Fruit fly (Drosophila melanogaster) whole organism, wandering third instar larva: Measurements from ENCODE around the gene CG13949.

Experiments used
- Abd-B ChIP-seq: fragments of >200 bp; optimal IDR thresholded peaks from 2 replicates; lab custom pipeline; 2017; ENCODE audit warnings: missing biosample characterization, missing genetic modification characterization
- CG32264 ChIP-seq: fragments of 200-800 bp; sonication (Bioruptor generic); optimal IDR thresholded peaks from 2 replicates; lab custom pipeline; 2016; ENCODE audit warnings: missing biosample characterization, missing genetic modification characterization
- CG9705 ChIP-seq: fragments of 200-800 bp; sonication (Bioruptor generic); optimal IDR thresholded peaks from 2 replicates; lab custom pipeline; 2018; ENCODE audit warnings: missing biosample characterization, mild to moderate bottlenecking, missing genetic modification characterization
- CrebA ChIP-seq: fragments of 200-800 bp; sonication (Bioruptor generic); optimal IDR thresholded peaks from 2 replicates; lab custom pipeline; 2016; ENCODE audit warnings: missing biosample characterization, mild to moderate bottlenecking, missing genetic modification characterization, borderline replicate concordance
- Dfd ChIP-seq: fragments of >200 bp; optimal IDR thresholded peaks from 2 replicates; lab custom pipeline; 2017; ENCODE audit warnings: missing biosample characterization, missing genetic modification characterization
- Dif ChIP-seq: fragments of 200-275, 200-300 bp; sonication (Bioruptor generic); optimal IDR thresholded peaks from 2 replicates; lab custom pipeline; 2018; ENCODE audit warnings: missing biosample characterization, missing genetic modification characterization; ENCODE audit not compliant: partially characterized antibody
- GATAd ChIP-seq: sonication (Bioruptor generic); optimal IDR thresholded peaks from 2 replicates; lab custom pipeline; 2016; ENCODE audit warnings: missing biosample characterization, missing genetic modification characterization
- HLH106 ChIP-seq: fragments of 200-800 bp; optimal IDR thresholded peaks from 3 replicates; lab custom pipeline; 2019; ENCODE audit warnings: missing biosample characterization, mild to moderate bottlenecking, missing genetic modification characterization, moderate library complexity
- Hnf4 ChIP-seq: fragments of 200-800 bp; sonication (Bioruptor generic); optimal IDR thresholded peaks from 2 replicates; lab custom pipeline; 2016; ENCODE audit warnings: missing biosample characterization, mild to moderate bottlenecking, missing genetic modification characterization
- Hr78 ChIP-seq: fragments of >200 bp; optimal IDR thresholded peaks from 2 replicates; lab custom pipeline; 2017; ENCODE audit warnings: missing biosample characterization, missing genetic modification characterization
- Hr83 ChIP-seq: fragments of 200-300 bp; sonication (Bioruptor generic); optimal IDR thresholded peaks from 2 replicates; lab custom pipeline; 2016; ENCODE audit warnings: missing biosample characterization, mild to moderate bottlenecking, missing genetic modification characterization, moderate library complexity; ENCODE audit not compliant: poor library complexity, severe bottlenecking
- Jra ChIP-seq: sonication (Bioruptor generic); optimal IDR thresholded peaks from 2 replicates; lab custom pipeline; 2016; ENCODE audit warnings: missing biosample characterization, missing genetic modification characterization
- Mio ChIP-seq: sonication (Bioruptor generic); optimal IDR thresholded peaks from 2 replicates; lab custom pipeline; 2016; ENCODE audit warnings: missing biosample characterization, missing genetic modification characterization
- Myc ChIP-seq: fragments of >200 bp; optimal IDR thresholded peaks from 2 replicates; lab custom pipeline; 2017
- N ChIP-seq: fragments of >200 bp; optimal IDR thresholded peaks from 2 replicates; lab custom pipeline; 2018; ENCODE audit warnings: missing biosample characterization, missing external identifiers, missing genetic modification characterization
- OdsH ChIP-seq: fragments of 200-800 bp; sonication (Bioruptor generic); optimal IDR thresholded peaks from 2 replicates; lab custom pipeline; 2016; ENCODE audit warnings: missing biosample characterization, mild to moderate bottlenecking, missing genetic modification characterization
- Rel ChIP-seq, 2 experiments: fragments of 200-800 bp; sonication (Bioruptor generic) in 1 of 2; optimal IDR thresholded peaks; 2 replicates in 1 of 2; 3 replicates in 1 of 2; lab custom pipeline; 2016 to 2019; ENCODE audit warnings: mild to moderate bottlenecking in 2 of 2, missing biosample characterization in 2 of 2, missing genetic modification characterization in 2 of 2, moderate library complexity in 1 of 2
- Sp1 ChIP-seq: fragments of 200-800 bp; sonication (Bioruptor generic); optimal IDR thresholded peaks from 3 replicates; lab custom pipeline; 2019; ENCODE audit warnings: missing biosample characterization, mild to moderate bottlenecking, missing genetic modification characterization, moderate library complexity
- Vsx2 ChIP-seq: fragments of 200-300, 225-300 bp; sonication (Bioruptor generic); optimal IDR thresholded peaks from 2 replicates; lab custom pipeline; 2018; ENCODE audit warnings: missing biosample characterization, missing genetic modification characterization; ENCODE audit not compliant: partially characterized antibody
- br ChIP-seq: fragments of 200-800 bp; sonication (Bioruptor generic); optimal IDR thresholded peaks from 2 replicates; lab custom pipeline; 2016; ENCODE audit warnings: missing biosample characterization, missing genetic modification characterization
- brk ChIP-seq: fragments of 200-800 bp; sonication (Bioruptor generic); optimal IDR thresholded peaks from 2 replicates; lab custom pipeline; 2016; ENCODE audit warnings: missing biosample characterization, mild to moderate bottlenecking, missing genetic modification characterization
- dl ChIP-seq, 2 experiments: fragments of 175-275, 200-275 bp in 1 of 2; fragments of 200-275 bp in 1 of 2; sonication (Bioruptor generic); optimal IDR thresholded peaks; lab custom pipeline; 2018; ENCODE audit warnings: mild to moderate bottlenecking in 2 of 2, missing biosample characterization in 2 of 2, missing genetic modification characterization in 2 of 2, moderate library complexity in 2 of 2; ENCODE audit not compliant: partially characterized antibody in 2 of 2, insufficient read depth in 1 of 2
- dmrt93B ChIP-seq: fragments of 200-800 bp; sonication (Bioruptor generic); optimal IDR thresholded peaks from 2 replicates; lab custom pipeline; 2018; ENCODE audit warnings: missing biosample characterization, mild to moderate bottlenecking, missing genetic modification characterization
- dsf ChIP-seq: sonication (Bioruptor generic); optimal IDR thresholded peaks from 2 replicates; lab custom pipeline; 2016; ENCODE audit warnings: missing biosample characterization, missing genetic modification characterization, borderline replicate concordance
- ey ChIP-seq: fragments of 200-800 bp; sonication (Bioruptor generic); optimal IDR thresholded peaks from 2 replicates; lab custom pipeline; 2016; ENCODE audit warnings: missing biosample characterization, missing genetic modification characterization
- foxo ChIP-seq, 2 experiments: fragments of 200-800 bp; sonication (Bioruptor generic); optimal IDR thresholded peaks; 2 replicates in 1 of 2; 3 replicates in 1 of 2; lab custom pipeline; 2016 to 2017; ENCODE audit warnings: missing biosample characterization in 2 of 2, missing genetic modification characterization in 2 of 2
- fru ChIP-seq: fragments of 200-800 bp; sonication (Bioruptor generic); optimal IDR thresholded peaks from 3 replicates; lab custom pipeline; 2016; ENCODE audit warnings: missing biosample characterization, mild to moderate bottlenecking, missing genetic modification characterization
- h ChIP-seq: fragments of 200-800 bp; sonication (Bioruptor generic); optimal IDR thresholded peaks from 3 replicates; lab custom pipeline; 2016; ENCODE audit warnings: missing biosample characterization, mild to moderate bottlenecking, missing genetic modification characterization
- jim ChIP-seq: fragments of 175-275, 200-325 bp; sonication (Bioruptor generic); optimal IDR thresholded peaks from 2 replicates; lab custom pipeline; 2016; ENCODE audit warnings: missing biosample characterization, mild to moderate bottlenecking, missing genetic modification characterization
- lola ChIP-seq: fragments of >200 bp; optimal IDR thresholded peaks from 2 replicates; lab custom pipeline; 2017; ENCODE audit warnings: missing biosample characterization, missing genetic modification characterization
- pan ChIP-seq: fragments of >200 bp; optimal IDR thresholded peaks from 2 replicates; lab custom pipeline; 2017
- psq ChIP-seq: fragments of 200-800 bp; sonication (Bioruptor generic); optimal IDR thresholded peaks from 3 replicates; lab custom pipeline; 2017; ENCODE audit warnings: missing biosample characterization, mild to moderate bottlenecking, missing genetic modification characterization, moderate library complexity
- rgr ChIP-seq: fragments of 200-800 bp; sonication (Bioruptor generic); optimal IDR thresholded peaks from 3 replicates; lab custom pipeline; 2016; ENCODE audit warnings: missing biosample characterization, mild to moderate bottlenecking, missing genetic modification characterization
- sage ChIP-seq: fragments of 200-800 bp; sonication (Bioruptor generic); optimal IDR thresholded peaks from 2 replicates; lab custom pipeline; 2016; ENCODE audit warnings: missing biosample characterization, mild to moderate bottlenecking, missing genetic modification characterization
- sv ChIP-seq: fragments of 200-800 bp; sonication (Bioruptor generic); optimal IDR thresholded peaks from 3 replicates; lab custom pipeline; 2016; ENCODE audit warnings: missing biosample characterization, missing genetic modification characterization
- tai ChIP-seq: sonication (Bioruptor generic); optimal IDR thresholded peaks from 2 replicates; lab custom pipeline; 2016; ENCODE audit warnings: missing biosample characterization, missing genetic modification characterization
- usp ChIP-seq: fragments of >200 bp; optimal IDR thresholded peaks from 2 replicates; lab custom pipeline; 2017; ENCODE audit warnings: missing biosample characterization, missing genetic modification characterization
- woc ChIP-seq: sonication (Bioruptor generic); optimal IDR thresholded peaks from 2 replicates; lab custom pipeline; 2016; ENCODE audit warnings: missing biosample characterization, mild to moderate bottlenecking, missing genetic modification characterization

The CG13949 gene

DNA sequence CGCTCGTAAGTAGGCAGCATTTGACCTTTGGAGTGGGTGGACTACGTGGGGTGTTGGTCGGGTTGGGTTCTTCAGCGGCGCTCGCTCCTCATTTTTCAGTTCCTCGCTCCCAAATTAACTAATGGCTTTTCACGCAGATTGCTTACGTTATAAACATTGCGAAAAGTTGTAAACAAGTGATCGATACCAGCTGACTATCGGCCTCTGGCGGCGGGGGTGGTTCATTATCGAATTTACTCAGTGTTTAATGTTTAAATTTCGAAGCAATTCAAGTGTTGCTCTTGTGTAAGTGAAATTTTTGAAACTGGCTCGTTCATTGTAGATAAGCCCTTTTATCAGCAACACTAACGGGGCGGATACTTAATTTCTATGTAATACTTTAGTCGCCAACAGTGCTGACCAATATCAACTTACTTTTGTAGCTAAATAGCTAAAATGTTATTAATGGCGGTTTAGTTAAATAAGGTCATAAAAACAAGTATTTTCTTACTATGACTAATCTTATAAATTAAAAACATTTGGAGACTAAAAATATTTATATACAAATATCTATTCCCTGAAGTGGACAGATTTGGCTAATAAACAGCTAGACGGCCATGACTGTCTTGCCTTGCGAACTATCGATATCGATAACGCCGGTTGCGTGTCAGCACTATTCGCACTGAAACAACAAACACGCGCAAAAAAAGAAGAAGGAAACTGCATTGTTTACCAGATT, 35.7 kb upstream of the CG13949 start, which contains the start of the genes PGAP2 and Clp:
Gene PGAP2 (minus strand): TSS at position 194 of the 718 bp plus-strand sequence.
Gene Clp (plus strand): TSS at position 650 of the 718 bp plus-strand sequence.
- TF ChIP-seq N (GFP tag; lab: Kevin White, UChicago) (no peak), HLH106 (tag; lab: Kevin White, UChicago) (peak; percentile 84), usp (GFP tag; lab: Kevin White, UChicago) (no peak), rgr (GFP tag; lab: Kevin White, UChicago) (peak; percentile 69), lola (GFP tag; lab: Kevin White, UChicago) (no peak), fru (GFP tag; lab: Kevin White, UChicago) (no peak), woc (GFP tag; lab: Kevin White, UChicago) (no peak), ey (GFP tag; lab: Kevin White, UChicago) (peak; percentile 63), dmrt93B (GFP tag; lab: Kevin White, UChicago) (no peak), pan (no peak), foxo (GFP tag; optimal IDR thresholded peaks at IDR 0.05; lab: Kevin White, UChicago) (peak in 1 of 2 experiments; percentile 81), CrebA (no peak), dsf (GFP tag; lab: Kevin White, UChicago) (no peak), Hr78 (GFP tag; lab: Kevin White, UChicago) (no peak), OdsH (peak; percentile 68), psq (GFP tag; lab: Kevin White, UChicago) (peak; percentile 57), Hnf4 (GFP tag; lab: Kevin White, UChicago) (no peak), h (GFP tag; lab: Kevin White, UChicago) (no peak), CG9705 (GFP tag; lab: Kevin White, UChicago) (peak; percentile 65), Jra (no peak), Dif (GFP tag; lab: Kevin White, UChicago) (no peak), tai (GFP tag; lab: Kevin White, UChicago) (no peak), GATAd (no peak), Mio (GFP tag; lab: Kevin White, UChicago) (no peak), Abd-B (GFP tag; lab: Kevin White, UChicago) (no peak), Vsx2 (no peak), sage (GFP tag; lab: Kevin White, UChicago) (no peak), sv (GFP tag; lab: Kevin White, UChicago) (peak; percentile 32), Rel (GFP tag; optimal IDR thresholded peaks at IDR 0.05; lab: Kevin White, UChicago) (no peak), Rel (tag; optimal IDR thresholded peaks at IDR 0.05; lab: Kevin White, UChicago) (no peak), Sp1 (GFP tag; lab: Kevin White, UChicago) (peak; percentile 74), CG32264 (no peak), brk (GFP tag; lab: Kevin White, UChicago) (no peak), Hr83 (GFP tag; lab: Kevin White, UChicago) (no peak), Myc (lab: Kevin White, UChicago) (peak; percentile 97), Dfd (GFP tag; lab: Kevin White, UChicago) (no peak), br (GFP tag; lab: Kevin White, UChicago) (no peak), jim (GFP tag; lab: Kevin White, UChicago) (no peak), dl (GFP tag; optimal IDR thresholded peaks at IDR 0.05; lab: Kevin White, UChicago; ENCODE audit: insufficient read depth in 1 of 2, partially characterized antibody in 2 of 2) (no peak)

DNA sequence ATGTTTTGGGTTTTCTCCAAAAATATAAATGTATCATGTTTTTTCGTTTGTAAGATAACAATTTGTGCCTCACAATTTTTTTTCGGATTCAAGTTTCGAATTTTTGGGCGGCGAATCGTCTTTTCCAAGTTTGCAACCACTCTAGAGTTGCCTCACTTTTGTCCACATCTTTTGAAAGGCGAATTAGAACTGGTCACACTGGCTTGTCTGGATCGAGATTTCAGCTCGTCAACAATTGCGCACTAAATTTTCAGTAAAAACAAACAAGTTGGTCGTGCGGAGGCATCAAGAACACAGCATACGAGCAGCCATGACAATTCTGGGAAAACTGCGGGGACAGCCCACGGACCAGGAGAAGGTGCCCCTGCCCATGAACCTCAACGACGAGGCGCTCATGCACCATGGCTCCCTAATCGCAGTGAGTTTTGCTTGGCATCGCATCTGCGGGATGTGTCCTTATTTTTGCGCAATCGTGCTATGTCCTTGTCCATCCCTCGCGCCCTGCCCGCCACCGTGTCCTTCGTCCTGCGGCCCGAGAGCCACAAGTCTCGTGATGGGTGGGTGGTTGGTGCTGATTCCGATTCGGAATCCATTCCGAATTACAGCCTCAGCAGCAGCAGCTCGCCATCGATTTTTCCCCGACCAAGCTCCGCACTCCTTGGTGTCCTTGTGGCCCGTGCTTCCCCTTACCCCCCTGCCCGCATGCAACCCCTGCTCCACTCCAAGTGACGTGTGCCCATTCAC, 33.7 kb upstream of the CG13949 start, which contains the start of gene CG3662:
Gene CG3662 (plus strand): TSS at position 48 of the 744 bp plus-strand sequence.
- TF ChIP-seq jim (GFP tag; lab: Kevin White, UChicago) (no peak), sv (GFP tag; lab: Kevin White, UChicago) (no peak), usp (GFP tag; lab: Kevin White, UChicago) (no peak), Dif (GFP tag; lab: Kevin White, UChicago) (no peak), rgr (GFP tag; lab: Kevin White, UChicago) (peak; percentile 22), Rel (GFP tag; optimal IDR thresholded peaks at IDR 0.05; lab: Kevin White, UChicago) (no peak), Rel (tag; optimal IDR thresholded peaks at IDR 0.05; lab: Kevin White, UChicago) (peak; percentile 71), ey (GFP tag; lab: Kevin White, UChicago) (no peak), brk (GFP tag; lab: Kevin White, UChicago) (no peak), OdsH (no peak), N (GFP tag; lab: Kevin White, UChicago) (no peak), br (GFP tag; lab: Kevin White, UChicago) (no peak), woc (GFP tag; lab: Kevin White, UChicago) (no peak)
